Worm (Caenorhabditis elegans): ENCODE results near the gene ccf-1.

Gene ccf-1

DNA sequence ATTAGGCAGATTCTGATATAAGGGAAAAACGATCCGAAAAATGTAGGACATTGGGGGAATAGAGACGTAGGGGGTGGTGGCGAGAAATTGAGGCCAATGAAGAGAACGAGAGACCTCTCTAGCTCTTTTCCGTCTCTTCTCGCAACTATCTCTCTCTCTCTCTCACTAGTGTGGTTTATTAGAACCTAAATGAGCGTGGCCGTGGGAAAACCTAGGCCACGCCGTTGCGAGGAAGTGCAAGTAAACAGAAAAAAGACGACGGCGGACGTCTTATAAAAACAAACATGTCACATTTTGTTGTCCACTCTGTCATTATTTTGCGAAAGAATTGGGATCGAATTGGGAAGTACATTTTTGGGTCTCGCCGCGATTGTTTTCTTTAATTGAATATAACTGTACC is 50.0 kb downstream of the ccf-1 start (continued):
- TF ChIP-seq saeg-2 (GFP tag; IDR thresholded peaks at IDR 0.05) = no peak
- TF ChIP-seq jun-1 (tag; optimal IDR thresholded peaks at IDR 0.05) = peak; percentile 9
- TF ChIP-seq ZK546.5 (tag; optimal IDR thresholded peaks at IDR 0.05) = no peak
- TF ChIP-seq lin-29 (GFP tag; IDR thresholded peaks at IDR 0.05) = no peak
- peak; percentile 3 for TF ChIP-seq nhr-237 (tag; optimal IDR thresholded peaks at IDR 0.05)
- peak; percentile 50 for TF ChIP-seq spr-1 (tag; optimal IDR thresholded peaks at IDR 0.05)
- TF ChIP-seq mxl-3 (GFP tag; optimal IDR thresholded peaks at IDR 0.05) = peak; percentile 85
- TF ChIP-seq mdt-29 (GFP tag; IDR thresholded peaks at IDR 0.05) = no peak
- TF ChIP-seq set-16 (GFP tag; IDR thresholded peaks at IDR 0.05) = peak; percentile 21; the same call in 1 of the 2 replicates
- peak; percentile 36; the same call in 1 of the 2 replicates for TF ChIP-seq ZK337.2 (GFP tag; IDR thresholded peaks at IDR 0.05)
- no peak for TF ChIP-seq D1046.2 (GFP tag; IDR thresholded peaks at IDR 0.05)
- peak; percentile 92 for TF ChIP-seq mep-1 (tag; optimal IDR thresholded peaks at IDR 0.05)
- peak; percentile 86 for TF ChIP-seq hlh-30 (tag; optimal IDR thresholded peaks at IDR 0.05; ENCODE audit: insufficient read depth)
- no peak for TF ChIP-seq ceh-62 (tag; optimal IDR thresholded peaks at IDR 0.05)
- peak; percentile 34 for TF ChIP-seq nhr-102 (tag; optimal IDR thresholded peaks at IDR 0.05)
- TF ChIP-seq egl-43 (GFP tag; IDR thresholded peaks at IDR 0.05) = 0 out of 2 replicates have a peak, but pooled peaks have one; percentile 23
- peak; percentile 14 for TF ChIP-seq gei-8 (GFP tag; optimal IDR thresholded peaks at IDR 0.05)
- TF ChIP-seq hif-1 (tag; optimal IDR thresholded peaks at IDR 0.05) = peak in 1 of 2 experiments; percentile 90
- peak; percentile 58 for TF ChIP-seq fkh-10 (GFP tag; optimal IDR thresholded peaks at IDR 0.05)

DNA sequence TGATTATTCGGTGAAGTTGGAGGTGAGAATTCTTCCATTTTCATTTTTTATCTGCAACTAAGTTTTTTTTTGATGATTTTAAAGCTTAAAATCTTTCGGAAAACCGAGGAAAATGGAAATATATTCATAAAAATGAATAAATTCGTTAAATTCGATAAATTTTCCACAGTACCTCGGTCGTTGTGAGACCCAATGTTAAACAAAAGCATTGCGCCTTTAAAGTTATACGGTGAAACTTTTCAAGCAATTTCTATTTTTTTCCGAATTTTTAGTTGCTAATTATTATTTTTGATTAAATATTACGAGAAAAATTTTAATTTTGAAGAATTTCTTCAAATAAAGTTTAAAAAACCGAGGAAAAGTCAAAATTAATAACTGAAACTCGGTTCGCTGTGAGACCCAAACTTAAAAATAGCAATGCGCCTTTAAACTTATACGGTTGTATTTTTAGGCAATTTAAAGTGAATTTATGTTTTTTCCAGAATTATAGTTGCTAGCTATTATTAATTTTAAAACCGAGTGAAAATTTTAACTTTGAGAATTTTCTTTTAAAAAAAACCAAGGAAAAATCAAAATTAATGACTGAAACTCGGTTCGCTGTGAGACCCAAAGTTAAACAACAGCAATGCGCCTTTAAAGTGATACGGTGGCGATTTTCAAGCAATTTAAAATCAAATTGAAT is 50.7 kb downstream of the ccf-1 start, which contains the start of gene taf-12:
taf-12 (minus strand) TSS at position 51 of the 682 bp plus-strand sequence.
- TF ChIP-seq ztf-7 (tag; optimal IDR thresholded peaks at IDR 0.05) (no peak), F49E8.2 (tag; optimal IDR thresholded peaks at IDR 0.05; ENCODE audit: borderline replicate concordance) (peak; percentile 92), mes-2 (tag; optimal IDR thresholded peaks at IDR 0.05; ENCODE audit: poor library complexity, severe bottlenecking) (no peak), dpl-1 (GFP tag; optimal IDR thresholded peaks at IDR 0.05) (no peak), ceh-82 (tag; optimal IDR thresholded peaks at IDR 0.05) (no peak), daf-16 (GFP tag; optimal IDR thresholded peaks at IDR 0.05) (no peak), daf-16 (tag; optimal IDR thresholded peaks at IDR 0.05) (no peak), lin-38 (GFP tag; IDR thresholded peaks at IDR 0.05) (0 out of 2 replicates have a peak, but pooled peaks have one; percentile 25), zag-1 (tag; optimal IDR thresholded peaks at IDR 0.05) (no peak), nhr-11 (tag; optimal IDR thresholded peaks at IDR 0.05) (no peak), unc-130 (GFP tag; optimal IDR thresholded peaks at IDR 0.05) (peak; percentile 61)

All from whole organism, L4 larva.